Fruit fly (Drosophila melanogaster) whole organism, embryonic: ENCODE data around the gene MICAL-like.

Experiments used
- Ada2b ChIP-seq: fragments of 200-800 bp; sonication (Bioruptor generic); IDR thresholded peaks from 2 replicates; pipeline ENCODE4 v1.3.6; 2022; ENCODE audit warnings: missing biosample characterization, missing genetic modification characterization
- Atf6 ChIP-seq: fragments of 200-800 bp; sonication (Bioruptor generic); IDR thresholded peaks from 2 replicates; pipeline ENCODE4 v1.3.6; 2022; ENCODE audit warnings: missing biosample characterization, missing genetic modification characterization
- BtbVII ChIP-seq: fragments of 200-800 bp; sonication (Bioruptor generic); optimal IDR thresholded peaks from 3 replicates; lab custom pipeline; 2017; ENCODE audit warnings: missing biosample characterization, mild to moderate bottlenecking, missing genetic modification characterization
- Bteb2 ChIP-seq: fragments of 200-800 bp; sonication (Bioruptor generic); optimal IDR thresholded peaks from 2 replicates; lab custom pipeline; 2016; ENCODE audit warnings: missing biosample characterization, missing genetic modification characterization
- CG10147 ChIP-seq: fragments of 200-800 bp; sonication (Bioruptor generic); optimal IDR thresholded peaks from 2 replicates; lab custom pipeline; 2019; ENCODE audit warnings: missing biosample characterization, mild to moderate bottlenecking, missing genetic modification characterization, moderate library complexity
- CG10979 ChIP-seq: fragments of 200-800 bp; sonication (Bioruptor generic); optimal IDR thresholded peaks from 2 replicates; lab custom pipeline; 2018; ENCODE audit warnings: missing biosample characterization, mild to moderate bottlenecking, missing genetic modification characterization, moderate library complexity
- CG11093 ChIP-seq: fragments of 200-800 bp; sonication (Bioruptor generic); IDR thresholded peaks from 3 replicates; pipeline ENCODE4 v1.3.6; 2022; ENCODE audit warnings: missing biosample characterization, missing genetic modification characterization
- CG11560 ChIP-seq: fragments of 200-800 bp; sonication (Bioruptor generic); IDR thresholded peaks from 3 replicates; pipeline ENCODE4 v1.3.6; 2022; ENCODE audit warnings: missing biosample characterization, missing genetic modification characterization
- CG12155 ChIP-seq: fragments of 200-800 bp; sonication (Bioruptor generic); optimal IDR thresholded peaks from 3 replicates; lab custom pipeline; 2016; ENCODE audit warnings: missing biosample characterization, missing genetic modification characterization
- CG12219 ChIP-seq: fragments of 200-800 bp; sonication (Bioruptor generic); optimal IDR thresholded peaks from 3 replicates; lab custom pipeline; 2018; ENCODE audit warnings: missing biosample characterization, mild to moderate bottlenecking, missing genetic modification characterization
- CG12769 ChIP-seq: fragments of 200-800 bp; sonication (Bioruptor generic); optimal IDR thresholded peaks from 2 replicates; lab custom pipeline; 2019; ENCODE audit warnings: missing biosample characterization, mild to moderate bottlenecking, missing genetic modification characterization, moderate library complexity
- CG13287 ChIP-seq: fragments of 200-800 bp; sonication (Bioruptor generic); IDR thresholded peaks from 2 replicates; pipeline ENCODE4 v1.3.6; 2022; ENCODE audit warnings: missing biosample characterization, missing genetic modification characterization; ENCODE audit not compliant: partially characterized antibody
- CG14860 ChIP-seq: fragments of 200-800 bp; sonication (Bioruptor generic); IDR thresholded peaks from 3 replicates; pipeline ENCODE4 v1.3.6; 2022; ENCODE audit warnings: missing biosample characterization, missing genetic modification characterization; ENCODE audit not compliant: partially characterized antibody
- CG15011 ChIP-seq: fragments of 200-800 bp; sonication (Bioruptor generic); optimal IDR thresholded peaks from 3 replicates; lab custom pipeline; 2018; ENCODE audit warnings: missing biosample characterization, mild to moderate bottlenecking, missing genetic modification characterization
- CG15514 ChIP-seq: fragments of 200-800 bp; sonication (Bioruptor generic); optimal IDR thresholded peaks from 3 replicates; lab custom pipeline; 2017; ENCODE audit warnings: missing biosample characterization, missing genetic modification characterization, mild to moderate bottlenecking, moderate library complexity, missing genetic modification reagents
- CG18476 ChIP-seq: fragments of 200-800 bp; sonication (Bioruptor generic); optimal IDR thresholded peaks from 2 replicates; lab custom pipeline; 2016; ENCODE audit warnings: missing biosample characterization, mild to moderate bottlenecking, missing genetic modification characterization
- CG2712 ChIP-seq: fragments of 200-800 bp; optimal IDR thresholded peaks from 3 replicates; lab custom pipeline; 2019; ENCODE audit warnings: missing biosample characterization, mild to moderate bottlenecking, missing genetic modification characterization, moderate library complexity
- CG31441 ChIP-seq: fragments of 200-800 bp; sonication (Bioruptor generic); IDR thresholded peaks from 2 replicates; pipeline ENCODE4 v1.3.6; 2022; ENCODE audit warnings: missing biosample characterization, missing genetic modification characterization
- CG4404 ChIP-seq: fragments of 200-800 bp; sonication (Bioruptor generic); IDR thresholded peaks from 2 replicates; pipeline ENCODE4 v1.3.6; 2022; ENCODE audit warnings: missing biosample characterization, missing genetic modification characterization
- CG6813 ChIP-seq: fragments of 200-800 bp; sonication (Bioruptor generic); optimal IDR thresholded peaks from 2 replicates; lab custom pipeline; 2017; ENCODE audit warnings: missing biosample characterization, missing genetic modification characterization, mild to moderate bottlenecking, moderate library complexity, missing genetic modification reagents
- CG6854 ChIP-seq: fragments of 200-800 bp; sonication (Bioruptor generic); optimal IDR thresholded peaks from 3 replicates; lab custom pipeline; 2017; ENCODE audit warnings: missing biosample characterization, mild to moderate bottlenecking, missing genetic modification characterization
- Dad ChIP-seq: fragments of 200-800 bp; sonication (Bioruptor generic); optimal IDR thresholded peaks from 3 replicates; lab custom pipeline; 2016; ENCODE audit warnings: missing biosample characterization, missing genetic modification characterization
- E2f2 ChIP-seq: fragments of 200-800 bp; sonication (Bioruptor generic); IDR thresholded peaks from 2 replicates; pipeline ENCODE4 v1.3.6; 2022; ENCODE audit warnings: missing biosample characterization, missing genetic modification characterization
- Eip74EF ChIP-seq, 2 experiments: fragments of 200-800 bp in 1 of 2; fragments of >200 bp in 1 of 2; sonication (Bioruptor generic) in 1 of 2; optimal IDR thresholded peaks; 2 replicates each; lab custom pipeline; 2017 to 2019; ENCODE audit warnings: missing biosample characterization in 2 of 2, missing genetic modification characterization in 2 of 2, mild to moderate bottlenecking in 1 of 2, moderate library complexity in 1 of 2
- Ets65A ChIP-seq: fragments of 200-800 bp; sonication (Bioruptor generic); peaks from one replicate; lab custom pipeline; 2016; ENCODE audit warnings: missing biosample characterization, missing genetic modification characterization
- Hey ChIP-seq: fragments of 200-800 bp; sonication (Bioruptor generic); optimal IDR thresholded peaks from 3 replicates; lab custom pipeline; 2018; ENCODE audit warnings: missing biosample characterization, mild to moderate bottlenecking, missing genetic modification characterization
- Lim3 ChIP-seq: fragments of 200-800 bp; sonication (Bioruptor generic); IDR thresholded peaks from 2 replicates; pipeline ENCODE4 v1.3.6; 2022; ENCODE audit warnings: missing biosample characterization, missing genetic modification characterization
- Sox102F ChIP-seq: fragments of 200-800 bp; sonication (Bioruptor generic); optimal IDR thresholded peaks from 2 replicates; lab custom pipeline; 2018; ENCODE audit warnings: missing biosample characterization, mild to moderate bottlenecking, missing genetic modification characterization, moderate library complexity
- Xrp1 ChIP-seq: fragments of 200-800 bp; sonication (Bioruptor generic); IDR thresholded peaks from 2 replicates; pipeline ENCODE4 v1.3.6; 2022; ENCODE audit warnings: missing biosample characterization, missing genetic modification characterization
- ash1 ChIP-seq: fragments of 200-800 bp; sonication (Bioruptor generic); optimal IDR thresholded peaks from 2 replicates; lab custom pipeline; 2018; ENCODE audit warnings: missing biosample characterization, mild to moderate bottlenecking, missing genetic modification characterization
- ci ChIP-seq: fragments of 200-800 bp; sonication (Bioruptor generic); IDR thresholded peaks from 3 replicates; pipeline ENCODE4 v1.3.6; 2022; ENCODE audit warnings: missing biosample characterization, missing genetic modification characterization
- croc ChIP-seq: fragments of 200-800 bp; sonication (Bioruptor generic); conservative IDR thresholded peaks from 3 replicates; pipeline ENCODE4 v1.3.6; 2022; ENCODE audit warnings: missing biosample characterization, missing genetic modification characterization
- crol ChIP-seq: fragments of 200-800 bp; sonication (Bioruptor generic); IDR thresholded peaks from 2 replicates; pipeline ENCODE4 v1.3.6; 2022; ENCODE audit warnings: missing biosample characterization, missing genetic modification characterization
- dm ChIP-seq: fragments of 200-800 bp; sonication (Bioruptor generic); optimal IDR thresholded peaks from 3 replicates; lab custom pipeline; 2016; ENCODE audit warnings: missing biosample characterization, missing genetic modification characterization
- esg ChIP-seq: fragments of 200-800 bp; sonication (Bioruptor generic); conservative IDR thresholded peaks from 2 replicates; pipeline ENCODE4 v1.3.6; 2022; ENCODE audit warnings: missing biosample characterization, missing genetic modification characterization
- ftz-f1 ChIP-seq: fragments of 200-800 bp; sonication (Bioruptor generic); optimal IDR thresholded peaks from 2 replicates; lab custom pipeline; 2016; ENCODE audit warnings: missing biosample characterization, missing genetic modification characterization
- insv ChIP-seq, 2 experiments: fragments of 200-800 bp; sonication (Bioruptor generic); optimal IDR thresholded peaks; 3 replicates each; lab custom pipeline; 2016 to 2018; ENCODE audit warnings: missing biosample characterization in 2 of 2, missing genetic modification characterization in 2 of 2
- jumu ChIP-seq: fragments of 200-800 bp; sonication (Bioruptor generic); optimal IDR thresholded peaks from 3 replicates; lab custom pipeline; 2016; ENCODE audit warnings: missing biosample characterization, missing genetic modification characterization
- kay ChIP-seq: fragments of 200-800 bp; sonication (Bioruptor generic); optimal IDR thresholded peaks from 2 replicates; lab custom pipeline; 2016; ENCODE audit warnings: missing biosample characterization, missing genetic modification characterization
- lilli ChIP-seq: fragments of 200-800 bp; sonication (Bioruptor generic); optimal IDR thresholded peaks from 3 replicates; lab custom pipeline; 2016; ENCODE audit warnings: missing biosample characterization, missing genetic modification characterization
- nmo ChIP-seq: fragments of 200-800 bp; sonication (Bioruptor generic); optimal IDR thresholded peaks from 2 replicates; lab custom pipeline; 2018; ENCODE audit warnings: missing biosample characterization, mild to moderate bottlenecking, missing genetic modification characterization, moderate library complexity
- otp ChIP-seq: fragments of 200-800 bp; sonication (Bioruptor generic); IDR thresholded peaks from 3 replicates; pipeline ENCODE4, ENCODE4 v1.3.6; 2022; ENCODE audit warnings: missing biosample characterization, missing genetic modification characterization
- p53 ChIP-seq: fragments of 200-800 bp; sonication (Bioruptor generic); optimal IDR thresholded peaks from 2 replicates; lab custom pipeline; 2016; ENCODE audit warnings: missing biosample characterization, missing genetic modification characterization
- pho ChIP-seq: fragments of 200-800 bp; sonication (Bioruptor generic); optimal IDR thresholded peaks from 2 replicates; lab custom pipeline; 2016; ENCODE audit warnings: missing biosample characterization, missing genetic modification characterization
- ranshi ChIP-seq: fragments of 200-800 bp; sonication (Bioruptor generic); IDR thresholded peaks from 2 replicates; pipeline ENCODE4 v1.3.6; 2022; ENCODE audit warnings: missing biosample characterization, missing genetic modification characterization
- scrt ChIP-seq: fragments of 200-800 bp; sonication (Bioruptor generic); optimal IDR thresholded peaks from 2 replicates; lab custom pipeline; 2018; ENCODE audit warnings: missing biosample characterization, mild to moderate bottlenecking, missing genetic modification characterization, moderate library complexity
- sisA ChIP-seq: fragments of 200-800 bp; sonication (Bioruptor generic); IDR thresholded peaks from 2 replicates; pipeline ENCODE4 v1.3.6; 2022; ENCODE audit warnings: missing biosample characterization, missing genetic modification characterization
- slbo ChIP-seq: fragments of 200-800 bp; sonication (Bioruptor generic); IDR thresholded peaks from 2 replicates; pipeline ENCODE4 v1.3.6; 2022; ENCODE audit warnings: missing biosample characterization, missing genetic modification characterization
- toy ChIP-seq: fragments of 200-800 bp; sonication (Bioruptor generic); IDR thresholded peaks from 2 replicates; pipeline ENCODE4 v1.3.6; 2022; ENCODE audit warnings: missing biosample characterization, missing genetic modification characterization
- vfl ChIP-seq: fragments of 200-800 bp; sonication (Bioruptor generic); optimal IDR thresholded peaks from 2 replicates; lab custom pipeline; 2016; ENCODE audit warnings: missing biosample characterization, missing genetic modification characterization
- vnd ChIP-seq: fragments of 200-800 bp; sonication (Bioruptor generic); IDR thresholded peaks from 3 replicates; pipeline ENCODE4 v1.3.6; 2022; ENCODE audit warnings: missing biosample characterization, missing genetic modification characterization; ENCODE audit not compliant: partially characterized antibody
- vvl ChIP-seq: fragments of 200-800 bp; sonication (Bioruptor generic); IDR thresholded peaks from 2 replicates; pipeline ENCODE4 v1.3.6; 2022; ENCODE audit warnings: missing biosample characterization, missing genetic modification characterization

Gene MICAL-like

DNA sequence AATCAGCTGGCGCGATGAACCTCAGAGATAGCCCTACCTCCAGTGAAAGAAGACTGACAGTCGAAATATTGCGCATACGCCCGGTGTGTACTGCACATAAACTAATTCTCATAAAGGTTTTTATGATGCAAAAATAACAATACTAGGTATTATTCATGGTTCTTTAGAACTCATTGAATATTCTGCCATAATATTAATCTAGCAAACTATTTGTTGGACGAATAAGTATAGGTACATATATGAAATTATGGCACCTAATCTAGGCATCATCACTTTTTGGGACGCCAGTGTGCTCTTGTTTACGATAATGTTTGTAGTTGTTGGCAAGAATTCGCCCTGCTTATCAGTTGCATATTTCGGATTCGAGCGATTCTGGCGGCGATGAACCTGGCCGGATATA lies 6.6 kb upstream of the MICAL-like start (continued):
- TF ChIP-seq CG14860 (GFP tag; lab: Robert Waterston, UW) (no peak), CG15011 (no peak), CG31441 (GFP tag; lab: Robert Waterston, UW) (no peak), CG10147 (no peak), croc (GFP tag; lab: Robert Waterston, UW) (no peak), otp (GFP tag; lab: Robert Waterston, UW) (no peak), CG12219 (GFP tag; lab: Kevin White, UChicago) (peak; percentile 2), Lim3 (GFP tag; lab: Robert Waterston, UW) (no peak), nmo (GFP tag; lab: Kevin White, UChicago) (no peak), Eip74EF (GFP tag; optimal IDR thresholded peaks at IDR 0.05; lab: Kevin White, UChicago) (no peak), Dad (GFP tag; lab: Kevin White, UChicago) (no peak), CG6813 (GFP tag; lab: Kevin White, UChicago) (no peak), Hey (no peak), vvl (GFP tag; lab: Robert Waterston, UW) (no peak), scrt (GFP tag; lab: Kevin White, UChicago) (no peak), Bteb2 (GFP tag; lab: Kevin White, UChicago) (no peak), jumu (GFP tag; lab: Kevin White, UChicago) (peak; percentile 7), ci (GFP tag; lab: Robert Waterston, UW) (no peak), crol (GFP tag; lab: Robert Waterston, UW) (no peak), CG2712 (no peak), CG6854 (GFP tag; lab: Kevin White, UChicago) (no peak), ash1 (GFP tag; lab: Kevin White, UChicago) (no peak), Sox102F (GFP tag; lab: Kevin White, UChicago) (peak; percentile 41), CG15514 (GFP tag; lab: Kevin White, UChicago) (no peak), pho (GFP tag; lab: Kevin White, UChicago) (no peak), ranshi (GFP tag; lab: Robert Waterston, UW) (0 out of 2 replicates have a peak, but pooled peaks have one; percentile 7), vnd (no peak), p53 (no peak), CG18476 (GFP tag; lab: Kevin White, UChicago) (no peak), ftz-f1 (GFP tag; lab: Kevin White, UChicago) (no peak), Ets65A (GFP tag; lab: Kevin White, UChicago) (no peak), BtbVII (GFP tag; lab: Kevin White, UChicago) (no peak), insv (GFP tag; optimal IDR thresholded peaks at IDR 0.05; lab: Kevin White, UChicago) (no peak), Ada2b (peak; percentile 29; the same call in 1 of the 2 replicates), CG10979 (tag; lab: Kevin White, UChicago) (peak; percentile 51), E2f2 (GFP tag; lab: Robert Waterston, UW) (0 out of 2 replicates have a peak, but pooled peaks have one; percentile 17), CG11560 (tag; lab: Robert Waterston, UW) (no peak), Atf6 (GFP tag; lab: Robert Waterston, UW) (0 out of 2 replicates have a peak, but pooled peaks have one; percentile 8), vfl (GFP tag; lab: Kevin White, UChicago) (no peak), CG12155 (GFP tag; lab: Kevin White, UChicago) (peak; percentile 6), lilli (peak; percentile 25), kay (GFP tag; lab: Kevin White, UChicago) (no peak), CG11093 (GFP tag; lab: Robert Waterston, UW) (no peak), toy (GFP tag; lab: Robert Waterston, UW) (no peak), CG12769 (peak; percentile 20), slbo (peak; percentile 40; the same call in 1 of the 2 replicates), esg (GFP tag; lab: Robert Waterston, UW) (no peak), CG4404 (no peak), sisA (GFP tag; lab: Robert Waterston, UW) (no peak), Xrp1 (no peak), dm (GFP tag; lab: Kevin White, UChicago) (no peak), CG13287 (GFP tag; lab: Robert Waterston, UW) (no peak)
